Fruit fly (Drosophila melanogaster) whole organism, wandering third instar larva: ENCODE data around the gene scyl.
A peak's percentile ranks its signal among the peaks of the same experiment; 100 is the strongest.

Experiments used
- Abd-B ChIP-seq: fragments of >200 bp; optimal IDR thresholded peaks from 2 replicates; lab custom pipeline; 2017; ENCODE audit warnings: missing biosample characterization, missing genetic modification characterization
- CG32264 ChIP-seq: fragments of 200-800 bp; sonication (Bioruptor generic); optimal IDR thresholded peaks from 2 replicates; lab custom pipeline; 2016; ENCODE audit warnings: missing biosample characterization, missing genetic modification characterization
- CG9705 ChIP-seq: fragments of 200-800 bp; sonication (Bioruptor generic); optimal IDR thresholded peaks from 2 replicates; lab custom pipeline; 2018; ENCODE audit warnings: missing biosample characterization, mild to moderate bottlenecking, missing genetic modification characterization
- CrebA ChIP-seq: fragments of 200-800 bp; sonication (Bioruptor generic); optimal IDR thresholded peaks from 2 replicates; lab custom pipeline; 2016; ENCODE audit warnings: missing biosample characterization, mild to moderate bottlenecking, missing genetic modification characterization, borderline replicate concordance
- Dfd ChIP-seq: fragments of >200 bp; optimal IDR thresholded peaks from 2 replicates; lab custom pipeline; 2017; ENCODE audit warnings: missing biosample characterization, missing genetic modification characterization
- GATAd ChIP-seq: sonication (Bioruptor generic); optimal IDR thresholded peaks from 2 replicates; lab custom pipeline; 2016; ENCODE audit warnings: missing biosample characterization, missing genetic modification characterization
- HLH106 ChIP-seq: fragments of 200-800 bp; optimal IDR thresholded peaks from 3 replicates; lab custom pipeline; 2019; ENCODE audit warnings: missing biosample characterization, mild to moderate bottlenecking, missing genetic modification characterization, moderate library complexity
- Hr78 ChIP-seq: fragments of >200 bp; optimal IDR thresholded peaks from 2 replicates; lab custom pipeline; 2017; ENCODE audit warnings: missing biosample characterization, missing genetic modification characterization
- Hr83 ChIP-seq: fragments of 200-300 bp; sonication (Bioruptor generic); optimal IDR thresholded peaks from 2 replicates; lab custom pipeline; 2016; ENCODE audit warnings: missing biosample characterization, mild to moderate bottlenecking, missing genetic modification characterization, moderate library complexity; ENCODE audit not compliant: poor library complexity, severe bottlenecking
- Mio ChIP-seq: sonication (Bioruptor generic); optimal IDR thresholded peaks from 2 replicates; lab custom pipeline; 2016; ENCODE audit warnings: missing biosample characterization, missing genetic modification characterization
- Myc ChIP-seq: fragments of >200 bp; optimal IDR thresholded peaks from 2 replicates; lab custom pipeline; 2017
- OdsH ChIP-seq: fragments of 200-800 bp; sonication (Bioruptor generic); optimal IDR thresholded peaks from 2 replicates; lab custom pipeline; 2016; ENCODE audit warnings: missing biosample characterization, mild to moderate bottlenecking, missing genetic modification characterization
- Rel ChIP-seq, 2 experiments: fragments of 200-800 bp; sonication (Bioruptor generic) in 1 of 2; optimal IDR thresholded peaks; 2 replicates in 1 of 2; 3 replicates in 1 of 2; lab custom pipeline; 2016 to 2019; ENCODE audit warnings: mild to moderate bottlenecking in 2 of 2, missing biosample characterization in 2 of 2, missing genetic modification characterization in 2 of 2, moderate library complexity in 1 of 2
- Sp1 ChIP-seq: fragments of 200-800 bp; sonication (Bioruptor generic); optimal IDR thresholded peaks from 3 replicates; lab custom pipeline; 2019; ENCODE audit warnings: missing biosample characterization, mild to moderate bottlenecking, missing genetic modification characterization, moderate library complexity
- Vsx2 ChIP-seq: fragments of 200-300, 225-300 bp; sonication (Bioruptor generic); optimal IDR thresholded peaks from 2 replicates; lab custom pipeline; 2018; ENCODE audit warnings: missing biosample characterization, missing genetic modification characterization; ENCODE audit not compliant: partially characterized antibody
- brk ChIP-seq: fragments of 200-800 bp; sonication (Bioruptor generic); optimal IDR thresholded peaks from 2 replicates; lab custom pipeline; 2016; ENCODE audit warnings: missing biosample characterization, mild to moderate bottlenecking, missing genetic modification characterization
- dl ChIP-seq, 2 experiments: fragments of 175-275, 200-275 bp in 1 of 2; fragments of 200-275 bp in 1 of 2; sonication (Bioruptor generic); optimal IDR thresholded peaks; lab custom pipeline; 2018; ENCODE audit warnings: mild to moderate bottlenecking in 2 of 2, missing biosample characterization in 2 of 2, missing genetic modification characterization in 2 of 2, moderate library complexity in 2 of 2; ENCODE audit not compliant: partially characterized antibody in 2 of 2, insufficient read depth in 1 of 2
- dmrt93B ChIP-seq: fragments of 200-800 bp; sonication (Bioruptor generic); optimal IDR thresholded peaks from 2 replicates; lab custom pipeline; 2018; ENCODE audit warnings: missing biosample characterization, mild to moderate bottlenecking, missing genetic modification characterization
- dsf ChIP-seq: sonication (Bioruptor generic); optimal IDR thresholded peaks from 2 replicates; lab custom pipeline; 2016; ENCODE audit warnings: missing biosample characterization, missing genetic modification characterization, borderline replicate concordance
- foxo ChIP-seq, 2 experiments: fragments of 200-800 bp; sonication (Bioruptor generic); optimal IDR thresholded peaks; 2 replicates in 1 of 2; 3 replicates in 1 of 2; lab custom pipeline; 2016 to 2017; ENCODE audit warnings: missing biosample characterization in 2 of 2, missing genetic modification characterization in 2 of 2
- fru ChIP-seq: fragments of 200-800 bp; sonication (Bioruptor generic); optimal IDR thresholded peaks from 3 replicates; lab custom pipeline; 2016; ENCODE audit warnings: missing biosample characterization, mild to moderate bottlenecking, missing genetic modification characterization
- lola ChIP-seq: fragments of >200 bp; optimal IDR thresholded peaks from 2 replicates; lab custom pipeline; 2017; ENCODE audit warnings: missing biosample characterization, missing genetic modification characterization
- pan ChIP-seq: fragments of >200 bp; optimal IDR thresholded peaks from 2 replicates; lab custom pipeline; 2017
- psq ChIP-seq: fragments of 200-800 bp; sonication (Bioruptor generic); optimal IDR thresholded peaks from 3 replicates; lab custom pipeline; 2017; ENCODE audit warnings: missing biosample characterization, mild to moderate bottlenecking, missing genetic modification characterization, moderate library complexity
- sv ChIP-seq: fragments of 200-800 bp; sonication (Bioruptor generic); optimal IDR thresholded peaks from 3 replicates; lab custom pipeline; 2016; ENCODE audit warnings: missing biosample characterization, missing genetic modification characterization
- tai ChIP-seq: sonication (Bioruptor generic); optimal IDR thresholded peaks from 2 replicates; lab custom pipeline; 2016; ENCODE audit warnings: missing biosample characterization, missing genetic modification characterization
- usp ChIP-seq: fragments of >200 bp; optimal IDR thresholded peaks from 2 replicates; lab custom pipeline; 2017; ENCODE audit warnings: missing biosample characterization, missing genetic modification characterization
- woc ChIP-seq: sonication (Bioruptor generic); optimal IDR thresholded peaks from 2 replicates; lab custom pipeline; 2016; ENCODE audit warnings: missing biosample characterization, mild to moderate bottlenecking, missing genetic modification characterization

scyl gene

DNA sequence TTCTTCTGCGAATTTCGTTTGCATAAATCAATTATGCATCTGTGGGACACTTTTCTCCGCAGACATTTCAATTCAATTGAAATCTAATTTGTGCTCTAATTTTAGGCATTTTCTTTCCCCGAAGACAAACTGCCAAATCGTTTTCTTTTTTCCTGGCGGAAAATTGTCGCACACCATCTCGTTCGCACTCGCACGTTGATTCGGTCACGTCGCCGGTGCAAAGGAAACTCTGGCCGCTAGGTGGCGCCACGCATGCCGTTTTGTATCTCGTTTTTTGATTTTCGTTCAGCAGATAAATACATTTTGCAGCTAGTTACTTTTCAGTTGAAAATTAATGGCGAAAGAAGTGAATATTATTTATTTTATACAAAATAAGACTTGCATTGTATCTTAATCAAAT lies 3.8 kb upstream of the scyl start:
- TF ChIP-seq OdsH (GFP tag; lab: Kevin White, UChicago) (no peak), pan (lab: Kevin White, UChicago) (no peak), GATAd (GFP tag; lab: Kevin White, UChicago) (no peak)

dm6 chr3L:11252424-11253118 lies 464 bp downstream of the scyl start:
- no peak for TF ChIP-seq tai (GFP tag; lab: Kevin White, UChicago)
- no peak for TF ChIP-seq Hr78 (GFP tag; lab: Kevin White, UChicago)
- TF ChIP-seq Mio (GFP tag; lab: Kevin White, UChicago): no peak
- no peak for TF ChIP-seq lola (GFP tag; lab: Kevin White, UChicago)
- TF ChIP-seq CG32264: no peak
- TF ChIP-seq Rel (GFP tag; optimal IDR thresholded peaks at IDR 0.05; lab: Kevin White, UChicago): no peak
- no peak for TF ChIP-seq Rel (tag; optimal IDR thresholded peaks at IDR 0.05; lab: Kevin White, UChicago)
- peak; percentile 32 for TF ChIP-seq GATAd (GFP tag; lab: Kevin White, UChicago)
- no peak for TF ChIP-seq foxo (GFP tag; optimal IDR thresholded peaks at IDR 0.05; lab: Kevin White, UChicago)
- peak; percentile 60 for TF ChIP-seq sv (GFP tag; lab: Kevin White, UChicago)
- no peak for TF ChIP-seq Abd-B (GFP tag; lab: Kevin White, UChicago)
- no peak for TF ChIP-seq OdsH (GFP tag; lab: Kevin White, UChicago)
- peak; percentile 58 for TF ChIP-seq Hr83 (GFP tag; lab: Kevin White, UChicago)
- TF ChIP-seq dl (GFP tag; optimal IDR thresholded peaks at IDR 0.05; lab: Kevin White, UChicago; ENCODE audit: insufficient read depth in 1 of 2, partially characterized antibody in 2 of 2): no peak
- no peak for TF ChIP-seq Dfd (GFP tag; lab: Kevin White, UChicago)
- TF ChIP-seq dsf (GFP tag; lab: Kevin White, UChicago): no peak
- no peak for TF ChIP-seq Vsx2 (GFP tag; lab: Kevin White, UChicago)
- no peak for TF ChIP-seq Sp1 (GFP tag; lab: Kevin White, UChicago)
- TF ChIP-seq dmrt93B (GFP tag; lab: Kevin White, UChicago): no peak
- TF ChIP-seq CG9705 (GFP tag; lab: Kevin White, UChicago): no peak
- TF ChIP-seq HLH106 (tag; lab: Kevin White, UChicago): no peak
- TF ChIP-seq, all 38 proteins: peak for 3

DNA sequence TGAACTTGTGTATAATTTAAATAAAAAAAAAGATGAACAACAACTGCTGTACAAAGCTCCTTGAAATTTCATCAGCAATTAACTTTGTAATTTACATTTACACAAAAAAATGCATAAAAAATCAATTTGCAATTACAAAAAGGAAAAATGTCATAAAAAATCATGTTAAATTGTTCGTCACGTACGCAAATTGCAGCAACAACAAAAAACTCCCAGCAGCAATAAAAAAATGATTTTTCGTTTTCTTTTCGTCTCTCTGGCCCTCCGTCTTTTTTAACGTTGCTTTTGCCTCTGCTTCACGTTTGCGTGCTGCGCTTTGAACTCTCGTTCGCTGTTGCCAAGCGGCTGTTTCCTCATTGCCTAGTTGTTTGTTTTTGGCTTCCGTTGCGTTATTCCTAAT lies 1.0 kb downstream of the scyl start:
- TF ChIP-seq dsf (GFP tag; lab: Kevin White, UChicago): peak; percentile 11
- TF ChIP-seq psq (GFP tag; lab: Kevin White, UChicago): peak; percentile 77
- peak; percentile 21 for TF ChIP-seq woc
- peak; percentile 54 for TF ChIP-seq sv (GFP tag; lab: Kevin White, UChicago)
- no peak for TF ChIP-seq CrebA (GFP tag; lab: Kevin White, UChicago)
- TF ChIP-seq brk (GFP tag; lab: Kevin White, UChicago): peak; percentile 19

dm6 chr3L:11253690-11254243 lies 1.7 kb downstream of the scyl start:
- TF ChIP-seq usp (GFP tag; lab: Kevin White, UChicago) (no peak), Myc (lab: Kevin White, UChicago) (no peak), CG9705 (GFP tag; lab: Kevin White, UChicago) (no peak), dl (GFP tag; optimal IDR thresholded peaks at IDR 0.05; lab: Kevin White, UChicago; ENCODE audit: insufficient read depth in 1 of 2, partially characterized antibody in 2 of 2) (no peak), foxo (GFP tag; optimal IDR thresholded peaks at IDR 0.05; lab: Kevin White, UChicago) (no peak), fru (no peak), sv (GFP tag; lab: Kevin White, UChicago) (no peak)

DNA sequence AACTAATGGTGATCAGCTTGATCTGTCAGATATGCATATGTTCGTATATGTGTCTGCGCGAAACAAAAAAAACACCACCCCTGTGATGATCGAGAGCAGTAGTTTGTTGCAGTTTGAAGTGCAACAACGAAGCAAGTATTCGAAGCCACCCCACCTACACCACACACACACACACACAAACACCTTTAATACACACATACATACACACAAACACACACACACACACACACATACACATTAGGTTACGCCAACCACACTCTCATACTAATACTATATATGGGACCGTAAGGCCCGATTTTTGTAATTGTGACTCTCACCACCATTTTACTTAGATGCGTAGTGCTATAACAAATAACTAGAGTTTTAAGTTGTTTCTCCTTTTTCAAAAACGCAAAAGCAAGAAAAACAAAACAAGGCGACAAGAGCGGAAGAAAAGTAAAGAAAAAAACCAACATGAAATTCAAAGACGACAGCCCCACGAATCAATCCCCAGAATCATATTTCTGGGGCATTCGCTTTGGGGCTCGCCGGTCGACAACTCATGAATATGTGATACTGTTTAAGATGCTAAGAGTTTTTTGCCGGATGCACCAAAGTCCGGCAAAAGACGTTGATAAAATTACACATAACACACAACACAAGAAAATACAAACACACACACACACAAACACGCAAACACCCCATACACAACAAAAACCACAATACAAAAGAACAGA lies 2.5 kb downstream of the scyl start:
- TF ChIP-seq Dfd (GFP tag; lab: Kevin White, UChicago) (peak; percentile 87), psq (GFP tag; lab: Kevin White, UChicago) (no peak), Myc (lab: Kevin White, UChicago) (no peak)
